Worm (Caenorhabditis elegans) whole organism, L4/young adult: ENCODE measurements around the gene lin-5.

Experiments used
- W03F9.2 ChIP-seq: fragments of 150-350 bp; optimal IDR thresholded peaks from 2 replicates; lab custom pipeline; 2014; ENCODE audit warnings: missing biosample characterization, missing genetic modification characterization
- dao-5 ChIP-seq: sonication (generic microtip); optimal IDR thresholded peaks from 2 replicates; lab custom pipeline; 2016; ENCODE audit warnings: missing genotype, missing genetic modification characterization, moderate library complexity, missing compliant biosample characterization
- him-1 ChIP-seq: sonication (generic microtip); optimal IDR thresholded peaks from 2 replicates; lab custom pipeline; 2016; ENCODE audit warnings: missing genotype, missing genetic modification reagents, missing genetic modification characterization, missing compliant biosample characterization

The lin-5 gene

DNA sequence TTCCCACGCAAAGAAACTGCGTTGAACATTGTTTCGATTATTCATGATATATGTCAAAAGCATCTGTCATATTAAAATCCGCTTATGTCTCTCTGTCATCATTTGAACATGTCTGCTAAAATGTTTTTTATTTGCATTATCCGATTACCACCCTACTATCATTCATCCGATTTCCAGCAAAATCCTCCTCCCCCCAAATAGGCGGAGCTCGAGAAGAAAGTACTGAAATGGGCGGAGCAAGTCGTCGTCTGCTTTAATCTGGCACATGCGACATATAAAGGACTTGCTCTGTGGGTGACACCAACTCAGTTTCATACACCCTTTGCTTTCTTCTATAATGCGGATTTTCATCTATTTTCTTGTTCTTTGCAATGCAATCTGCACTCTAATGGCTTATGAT is 28.3 kb upstream of the lin-5 start, which contains the start of gene T09A5.14:
Gene T09A5.14 (plus strand): TSS at position 301 of the 400 bp plus-strand sequence.
- TF ChIP-seq W03F9.2 (tag; lab: Kevin White, UChicago) (no peak), dao-5 (no peak), him-1 (no peak)

DNA sequence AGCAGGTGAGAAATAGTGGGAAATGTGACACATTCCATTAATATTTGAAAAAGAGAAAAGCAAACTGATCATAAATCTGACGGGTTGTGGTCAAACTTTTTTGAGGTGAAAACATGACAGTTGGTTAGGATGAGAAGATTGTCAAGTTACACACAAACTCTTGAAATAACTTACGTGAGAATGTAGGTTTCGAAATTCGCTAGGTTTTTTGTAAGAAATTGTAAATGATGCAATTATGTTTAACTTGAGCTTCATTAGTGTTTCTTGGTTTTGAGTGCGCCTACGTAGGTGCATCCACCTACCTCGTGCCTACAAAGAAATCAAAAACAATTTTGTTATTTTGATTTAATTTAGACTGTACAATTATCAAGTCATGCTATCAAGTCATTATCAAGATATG is 25.1 kb upstream of the lin-5 start, which contains the start of gene cex-2:
Gene cex-2 (minus strand): TSS at position 101 of the 400 bp plus-strand sequence.
- TF ChIP-seq dao-5 (no peak), him-1 (no peak), W03F9.2 (tag; lab: Kevin White, UChicago) (no peak)

DNA sequence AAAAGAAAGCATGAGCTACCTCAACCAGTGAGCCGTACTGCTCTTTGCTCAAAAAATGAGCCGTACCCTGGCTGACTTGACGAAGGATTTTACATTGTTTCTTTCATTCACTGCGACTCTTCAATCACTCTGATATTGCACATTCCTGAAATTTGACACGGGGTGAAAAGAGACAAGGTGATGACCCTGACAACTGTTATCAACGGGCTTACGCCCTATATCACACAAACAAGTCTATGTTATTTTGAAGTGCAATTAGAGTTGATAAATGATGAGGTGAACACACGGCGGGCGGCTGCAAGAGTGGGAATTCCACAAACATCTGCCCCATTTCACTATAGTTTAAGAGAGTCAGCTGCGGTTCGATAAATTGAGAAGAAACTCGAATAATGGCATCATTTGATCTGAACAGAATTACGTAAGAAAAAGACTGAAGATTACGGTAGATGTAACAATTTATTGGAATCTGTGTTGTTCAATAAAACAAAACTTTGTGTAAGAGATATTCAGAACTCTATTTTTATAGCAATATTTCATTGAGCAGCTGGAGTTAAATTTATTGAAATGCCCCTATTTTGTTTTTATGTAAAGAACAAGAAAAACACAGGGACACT is 23.7 kb upstream of the lin-5 start:
- TF ChIP-seq W03F9.2 (tag; lab: Kevin White, UChicago), result no peak
- TF ChIP-seq dao-5, result no peak
- TF ChIP-seq him-1, result no peak

DNA sequence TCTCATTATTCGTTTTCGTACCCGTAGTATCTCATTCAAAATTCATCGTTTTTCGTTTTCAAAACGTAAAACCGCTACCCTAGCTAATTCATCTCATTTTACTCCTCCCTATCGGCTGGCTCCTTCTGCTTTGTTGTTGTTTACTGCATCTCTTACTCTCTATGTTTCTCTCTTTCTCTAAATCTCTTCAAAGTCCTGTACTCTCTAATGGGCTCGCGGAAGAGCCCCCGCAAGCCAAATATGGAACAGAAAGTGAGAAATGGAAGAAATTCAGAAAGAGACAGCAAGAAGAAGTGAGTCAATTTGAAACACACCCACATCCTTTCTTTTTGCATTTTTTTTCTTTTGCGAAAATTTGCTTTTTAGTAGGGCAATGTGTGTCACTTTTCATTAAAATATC is 21.7 kb upstream of the lin-5 start:
- TF ChIP-seq him-1 (no peak), dao-5 (no peak), W03F9.2 (tag; lab: Kevin White, UChicago) (no peak)

DNA sequence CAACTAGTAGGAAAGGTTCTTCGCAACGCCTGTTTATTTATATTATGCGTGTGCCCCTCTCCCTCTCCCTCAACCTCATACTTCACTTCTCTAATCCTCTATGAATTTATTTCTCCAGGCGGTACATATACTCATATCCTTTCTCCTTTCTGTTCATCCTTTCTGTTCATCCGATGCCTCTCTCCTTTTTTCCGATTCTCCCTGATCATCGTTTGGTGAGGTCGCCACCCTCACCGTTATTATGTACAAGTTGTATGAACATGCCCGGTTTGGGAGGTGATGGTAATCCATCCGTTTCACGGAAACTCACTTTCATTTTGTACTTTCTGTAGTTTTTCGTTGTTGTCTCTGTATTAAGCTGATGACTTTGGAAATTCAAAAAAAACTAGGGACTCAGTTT is 20.7 kb upstream of the lin-5 start:
- TF ChIP-seq him-1 (no peak), dao-5 (no peak), W03F9.2 (tag; lab: Kevin White, UChicago) (no peak)

DNA sequence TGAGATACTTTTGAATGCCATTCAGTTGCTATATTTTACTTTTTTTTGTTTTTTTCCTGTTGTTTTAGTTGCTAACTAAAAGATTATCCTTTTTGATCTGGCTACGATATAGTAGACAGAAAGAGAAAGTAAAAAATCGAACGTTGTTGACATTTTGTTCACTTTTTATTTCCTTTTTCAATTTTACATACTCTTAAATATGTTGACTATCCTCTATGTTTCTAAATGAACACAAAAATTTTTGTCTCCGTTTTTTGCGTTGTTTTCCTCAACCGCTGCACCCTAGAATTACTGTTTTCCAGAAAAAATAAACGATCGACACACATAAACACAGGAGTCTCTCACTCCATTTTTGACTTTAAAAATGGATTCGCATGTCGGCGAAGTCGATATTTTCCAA is 18.3 kb upstream of the lin-5 start, which contains the start of gene klp-3:
Gene klp-3 (plus strand): TSS at position 301 of the 400 bp plus-strand sequence.
- TF ChIP-seq W03F9.2 (tag; lab: Kevin White, UChicago) (no peak), him-1 (no peak), dao-5 (no peak)

DNA sequence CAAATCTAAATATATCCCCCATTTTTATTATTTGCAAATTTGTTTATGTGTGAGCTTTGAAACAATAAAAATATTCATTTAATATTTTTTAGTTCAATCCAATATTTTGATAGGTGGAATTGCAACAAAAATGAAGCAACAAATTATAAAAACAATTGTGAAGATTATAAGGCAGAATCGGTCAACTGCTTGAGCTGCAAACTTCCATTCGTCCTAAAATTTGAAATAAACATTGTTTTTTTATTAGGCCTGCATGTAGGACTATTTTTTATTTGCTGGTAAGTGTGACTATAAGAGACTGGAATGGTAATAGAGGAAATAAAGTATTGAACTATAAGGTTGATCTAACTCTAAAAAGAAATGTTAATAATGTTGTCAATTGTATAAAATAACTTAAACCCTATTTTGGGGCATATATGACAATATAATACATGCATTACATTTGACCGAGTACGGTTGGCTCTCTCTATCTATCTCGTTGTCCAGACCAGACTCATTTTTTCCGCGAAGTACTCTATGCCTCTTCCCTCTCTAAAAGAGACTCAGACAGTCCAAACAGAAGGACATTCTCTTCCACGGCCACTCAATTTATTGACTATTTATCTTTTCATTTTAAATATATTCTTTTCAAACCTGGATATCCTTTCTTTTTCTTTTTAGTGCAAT is 14.7 kb upstream of the lin-5 start, which contains the start of gene T09A5.4:
Gene T09A5.4 (plus strand): TSS at position 616 of the 666 bp plus-strand sequence.
- TF ChIP-seq him-1 (no peak), dao-5 (no peak), W03F9.2 (tag; lab: Kevin White, UChicago) (no peak)

DNA sequence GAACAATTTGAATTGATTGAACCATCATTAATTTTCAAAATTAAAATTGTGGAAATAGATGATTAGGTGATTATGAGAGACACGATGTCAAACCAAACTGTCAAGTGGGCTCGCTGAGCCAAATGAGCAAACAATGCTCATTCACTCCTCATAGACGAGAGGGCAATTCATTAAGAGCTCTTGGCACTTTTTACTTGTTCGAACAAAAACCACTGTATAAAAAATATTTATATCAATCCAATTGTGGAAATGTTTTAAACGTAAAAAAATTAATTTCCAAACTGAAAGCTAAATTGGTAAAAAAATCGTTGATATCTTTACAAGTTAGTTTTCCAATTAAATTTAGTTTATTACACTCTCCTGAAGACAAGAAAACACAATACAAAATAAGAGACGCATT is 10.7 kb upstream of the lin-5 start, which contains the start of gene acr-7:
Gene acr-7 (minus strand): TSS at position 101 of the 400 bp plus-strand sequence.
- TF ChIP-seq dao-5, result no peak

DNA sequence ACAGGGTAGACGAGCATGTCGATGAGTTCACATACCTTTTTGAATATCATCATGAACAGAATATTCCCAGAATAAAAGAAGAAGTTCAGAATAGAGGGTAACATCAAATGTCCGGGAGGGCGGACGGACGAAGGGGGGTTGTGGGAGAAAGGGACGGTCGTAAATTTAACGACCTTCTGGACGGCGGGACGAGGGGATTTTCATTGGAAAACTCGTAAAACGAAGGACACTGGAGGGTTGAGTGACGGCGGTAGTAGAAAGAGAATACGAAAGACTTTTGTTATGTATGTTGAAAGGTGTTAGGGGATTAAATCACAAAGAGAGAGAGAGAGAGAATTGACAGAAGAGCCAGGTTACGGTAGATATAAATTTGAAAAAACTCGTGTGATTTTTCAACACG is 9.8 kb upstream of the lin-5 start:
- TF ChIP-seq W03F9.2 (tag; lab: Kevin White, UChicago) (no peak), dao-5 (no peak), him-1 (no peak)

DNA sequence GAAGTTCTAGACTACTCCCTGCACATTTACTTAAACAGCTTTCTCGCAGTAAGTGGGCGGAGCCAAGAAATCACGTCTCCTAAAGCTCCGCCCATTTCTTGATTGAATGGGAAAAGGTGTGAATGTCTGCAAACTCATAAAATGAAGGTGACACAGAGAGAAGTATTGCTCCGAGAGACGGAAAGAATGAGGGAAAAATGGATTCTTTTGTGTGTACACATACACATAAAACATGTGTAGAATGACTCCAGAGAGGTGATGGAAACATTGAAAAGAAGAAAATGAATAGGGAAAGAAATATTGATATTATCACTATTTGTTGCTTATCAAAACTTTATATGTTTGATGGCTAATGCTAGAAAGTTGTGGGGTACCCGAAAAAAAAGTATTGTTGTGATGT is 8.9 kb upstream of the lin-5 start:
- TF ChIP-seq dao-5 (no peak), W03F9.2 (tag; lab: Kevin White, UChicago) (no peak), him-1 (no peak)

DNA sequence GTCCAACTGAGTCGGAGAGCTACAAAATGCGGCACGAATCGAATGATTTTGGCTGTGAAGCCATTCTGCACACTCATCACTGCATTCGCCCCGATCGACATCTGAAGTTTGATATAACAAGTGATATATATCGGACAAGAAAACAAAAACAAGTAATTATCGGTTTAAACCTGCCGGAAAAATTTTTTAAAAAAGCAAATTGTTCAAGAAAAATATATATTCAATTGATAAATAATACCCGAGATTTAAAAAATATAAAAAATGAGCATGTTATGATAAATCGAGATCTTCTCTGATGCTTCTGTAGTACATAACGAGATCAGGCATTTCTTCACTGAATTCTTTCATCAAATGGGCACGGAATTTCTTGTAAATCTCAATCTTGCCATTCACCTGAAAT is 6.7 kb upstream of the lin-5 start, which contains the start of gene T09A5.5:
Gene T09A5.5 (minus strand): TSS at position 101 of the 400 bp plus-strand sequence.
- TF ChIP-seq him-1 (no peak), W03F9.2 (tag; lab: Kevin White, UChicago) (no peak), dao-5 (no peak)

DNA sequence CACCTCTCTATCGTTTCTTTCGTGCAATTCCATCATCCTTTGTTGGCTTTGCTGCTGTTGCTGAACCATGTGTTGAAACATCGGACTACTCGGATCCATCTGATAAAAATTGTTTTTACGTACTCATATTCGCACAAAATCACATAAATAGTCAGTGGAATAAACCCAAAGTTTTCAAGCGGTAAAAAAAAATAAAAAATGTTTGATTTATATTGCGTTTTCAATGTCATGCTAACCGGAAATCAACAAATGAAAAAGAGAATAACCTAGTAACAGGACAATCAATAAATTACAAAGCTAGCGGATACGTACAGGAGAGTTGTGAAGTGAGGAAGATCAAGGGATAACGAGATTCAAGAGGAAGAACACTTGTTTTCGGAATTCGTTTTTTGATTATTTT is 5.4 kb upstream of the lin-5 start, which contains the start of gene mdt-10:
Gene mdt-10 (minus strand): TSS at position 101 of the 400 bp plus-strand sequence.
- TF ChIP-seq W03F9.2 (tag; lab: Kevin White, UChicago) (no peak), him-1 (no peak), dao-5 (no peak)

DNA sequence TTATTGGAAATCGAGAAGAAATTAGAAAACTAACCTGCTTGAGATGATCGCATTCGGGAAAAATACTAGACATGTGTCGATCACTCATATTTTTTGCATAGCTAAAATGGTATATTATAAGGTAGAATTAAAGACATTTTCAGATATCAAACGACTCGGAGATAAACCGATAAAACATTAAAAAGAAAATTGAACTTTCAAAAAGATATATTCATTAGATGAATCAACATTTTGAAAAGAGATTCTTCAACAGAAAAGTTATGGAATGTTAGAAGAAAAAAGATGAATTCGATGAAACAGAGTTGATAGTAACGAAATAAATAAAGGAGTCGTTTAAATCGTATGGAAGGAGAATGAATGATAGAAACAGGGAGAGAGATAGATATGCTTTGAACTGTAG is 4.8 kb upstream of the lin-5 start, which contains the start of gene mdmh-35:
Gene mdmh-35 (minus strand): TSS at position 101 of the 400 bp plus-strand sequence.
- TF ChIP-seq dao-5 (no peak), W03F9.2 (tag; lab: Kevin White, UChicago) (no peak), him-1 (no peak)

DNA sequence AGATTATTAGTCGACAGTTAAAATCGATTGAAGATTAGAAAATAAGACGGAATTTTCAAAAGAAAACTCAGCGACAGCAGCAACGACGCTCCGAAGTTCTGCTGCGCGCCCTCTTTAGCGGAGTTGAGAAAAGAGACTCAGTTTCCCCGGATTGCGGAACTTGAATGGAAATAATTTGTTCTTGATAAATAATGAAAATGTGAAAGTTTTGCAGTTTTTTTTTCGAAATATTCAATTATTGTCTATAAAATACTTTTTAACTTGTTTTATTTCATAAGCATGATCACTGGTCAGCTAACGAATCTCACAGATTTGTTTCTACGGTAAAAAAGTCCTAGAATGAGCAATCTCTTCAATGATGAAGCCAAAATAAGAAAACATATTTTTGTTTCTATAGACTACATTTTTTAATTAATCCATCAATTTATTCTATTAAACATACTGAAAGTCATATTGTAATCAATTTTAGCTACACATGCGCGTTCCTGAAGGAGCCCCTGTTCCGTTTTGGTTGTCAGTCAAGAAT is 2.8 kb upstream of the lin-5 start, which contains the start of the genes cec-3 and T09A5.15:
Gene cec-3 (minus strand): TSS at position 116 of the 526 bp plus-strand sequence.
Gene T09A5.15 (plus strand): TSS at position 476 of the 526 bp plus-strand sequence.
- TF ChIP-seq dao-5, result no peak
- peak; percentile 4 for TF ChIP-seq W03F9.2 (tag; lab: Kevin White, UChicago)

DNA sequence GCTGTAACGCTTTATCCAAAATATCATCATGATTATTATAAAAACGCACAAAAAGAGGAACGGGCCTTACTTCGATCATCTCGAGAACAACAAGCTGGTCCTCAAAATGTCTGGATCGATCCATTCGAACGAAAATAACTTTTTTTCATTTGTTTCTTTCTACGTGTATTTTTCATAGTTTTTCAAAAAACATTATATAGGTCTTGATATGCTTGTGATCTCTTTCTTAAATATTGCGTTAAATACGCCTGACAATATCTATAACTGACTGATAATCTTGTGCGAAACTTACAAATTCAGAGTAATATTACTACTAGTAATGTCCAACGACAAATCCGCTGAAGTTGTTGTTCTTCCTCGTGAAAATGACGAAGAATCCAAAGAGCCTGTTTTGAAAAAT is 2.3 kb upstream of the lin-5 start, which contains the start of gene sds-22:
Gene sds-22 (plus strand): TSS at position 301 of the 400 bp plus-strand sequence.
- TF ChIP-seq him-1 (no peak), dao-5 (no peak), W03F9.2 (tag; lab: Kevin White, UChicago) (no peak)
